Worm (Caenorhabditis elegans) whole organism, young adult: ENCODE data around the gene F26D2.10.

ENCODE experiments used
- B0336.3 ChIP-seq: fragments of 200-800 bp; sonication (Bioruptor generic); IDR thresholded peaks from 2 replicates; pipeline ENCODE4 v1.3.6; 2022; ENCODE audit warnings: missing genetic modification characterization, missing compliant biosample characterization
- C06A6.2 ChIP-seq: fragments of 200-800 bp; sonication (Bioruptor generic); conservative IDR thresholded peaks from 2 replicates; pipeline ENCODE4 v1.3.6; 2022; ENCODE audit warnings: missing genetic modification characterization, missing compliant biosample characterization
- F23B12.7 ChIP-seq: sonication (generic microtip); optimal IDR thresholded peaks from 2 replicates; lab custom pipeline; 2017; ENCODE audit warnings: missing genetic modification characterization, mild to moderate bottlenecking, missing compliant biosample characterization, antibody characterized with exemption, moderate library complexity; ENCODE audit not compliant: insufficient read depth
- F37B4.10 ChIP-seq: fragments of 200-800 bp; sonication (Bioruptor generic); IDR thresholded peaks from 2 replicates; pipeline ENCODE4 v1.3.6; 2022; ENCODE audit warnings: missing genetic modification characterization, missing compliant biosample characterization
- F49E8.2 ChIP-seq: sonication (generic microtip); optimal IDR thresholded peaks from 3 replicates; lab custom pipeline; 2017; ENCODE audit warnings: missing genetic modification characterization, mild to moderate bottlenecking, missing compliant biosample characterization, antibody characterized with exemption, moderate library complexity; ENCODE audit not compliant: insufficient read depth
- F52B5.7 ChIP-seq: sonication (generic microtip); optimal IDR thresholded peaks from 2 replicates; lab custom pipeline; 2016; ENCODE audit warnings: mild to moderate bottlenecking, missing genetic modification characterization, missing compliant biosample characterization
- T26A5.8 ChIP-seq: sonication (generic microtip); optimal IDR thresholded peaks from 2 replicates; lab custom pipeline; 2016; ENCODE audit warnings: missing genetic modification characterization, missing compliant biosample characterization
- Y53F4B.3 ChIP-seq: fragments of 200-800 bp; sonication (Bioruptor generic); IDR thresholded peaks from 2 replicates; pipeline ENCODE4 v1.3.6; 2022; ENCODE audit warnings: missing genetic modification reagents, missing genetic modification characterization, missing compliant biosample characterization
- aptf-3 ChIP-seq: fragments of 200-800 bp; sonication (Bioruptor generic); IDR thresholded peaks from 2 replicates; pipeline ENCODE4 v1.3.6; 2022; ENCODE audit warnings: missing genetic modification characterization, missing compliant biosample characterization
- atf-7 ChIP-seq: sonication (generic microtip); optimal IDR thresholded peaks from 2 replicates; lab custom pipeline; 2017; ENCODE audit warnings: mild to moderate bottlenecking, missing genetic modification characterization, missing compliant biosample characterization
- athp-1 ChIP-seq: sonication (generic microtip); optimal IDR thresholded peaks from 2 replicates; lab custom pipeline; 2017; ENCODE audit warnings: mild to moderate bottlenecking, missing genetic modification characterization, missing compliant biosample characterization
- attf-5 ChIP-seq: fragments of 200-800 bp; sonication (Bioruptor generic); optimal IDR thresholded peaks from 2 replicates; lab custom pipeline; 2018; ENCODE audit warnings: mild to moderate bottlenecking, missing genetic modification characterization, missing compliant biosample characterization
- attf-6 ChIP-seq: fragments of 200-800 bp; sonication (Bioruptor generic); IDR thresholded peaks from 2 replicates; pipeline ENCODE4 v1.3.6; 2022; ENCODE audit warnings: missing genetic modification reagents, missing genetic modification characterization, missing compliant biosample characterization
- cebp-1 ChIP-seq, 2 experiments: fragments of 200-800 bp in 1 of 2; sonication (Bioruptor generic) in 1 of 2; sonication (generic microtip) in 1 of 2; IDR thresholded peaks in 1 of 2; optimal IDR thresholded peaks in 1 of 2; 2 replicates each; pipeline versions ENCODE4 v1.3.6 to Lab custom; 2017 to 2022; ENCODE audit warnings: missing compliant biosample characterization in 2 of 2, missing genetic modification characterization in 2 of 2, mild to moderate bottlenecking in 1 of 2, missing genetic modification reagents in 1 of 2, moderate library complexity in 1 of 2
- cebp-2 ChIP-seq: fragments of 200-800 bp; sonication (Bioruptor generic); IDR thresholded peaks from 2 replicates; pipeline ENCODE4 v1.3.6; 2022; ENCODE audit warnings: missing genetic modification characterization, missing compliant biosample characterization
- ceh-79 ChIP-seq: sonication (generic microtip); optimal IDR thresholded peaks from 2 replicates; lab custom pipeline; 2017; ENCODE audit warnings: mild to moderate bottlenecking, missing genetic modification characterization, missing compliant biosample characterization
- chd-7 ChIP-seq: sonication (generic microtip); optimal IDR thresholded peaks from 2 replicates; lab custom pipeline; 2016; ENCODE audit warnings: mild to moderate bottlenecking, missing genetic modification characterization, moderate library complexity, missing compliant biosample characterization
- die-1 ChIP-seq: sonication (generic microtip); optimal IDR thresholded peaks from 2 replicates; lab custom pipeline; 2016; ENCODE audit warnings: missing genotype, mild to moderate bottlenecking, missing genetic modification characterization, missing compliant biosample characterization
- egl-18 ChIP-seq: fragments of 200-800 bp; sonication (Bioruptor generic); IDR thresholded peaks from 2 replicates; pipeline ENCODE4 v1.3.6; 2022; ENCODE audit warnings: missing genetic modification reagents, missing genetic modification characterization, missing compliant biosample characterization
- egrh-3 ChIP-seq: fragments of 200-800 bp; sonication (Bioruptor generic); IDR thresholded peaks from 2 replicates; pipeline ENCODE4 v1.3.6; 2022; ENCODE audit warnings: missing genetic modification reagents, missing genetic modification characterization, missing compliant biosample characterization
- ets-4 ChIP-seq: fragments of 200-800 bp; sonication (Bioruptor generic); optimal IDR thresholded peaks from 2 replicates; lab custom pipeline; 2018; ENCODE audit warnings: mild to moderate bottlenecking, missing genetic modification characterization, missing compliant biosample characterization
- fkh-3 ChIP-seq: sonication (generic microtip); optimal IDR thresholded peaks from 2 replicates; lab custom pipeline; 2016; ENCODE audit warnings: mild to moderate bottlenecking, missing genetic modification characterization, missing compliant biosample characterization
- hlh-12 ChIP-seq: sonication (generic microtip); optimal IDR thresholded peaks from 2 replicates; lab custom pipeline; 2016; ENCODE audit warnings: missing genetic modification characterization, missing compliant biosample characterization
- lin-40 ChIP-seq: sonication (generic microtip); optimal IDR thresholded peaks from 2 replicates; lab custom pipeline; 2016; ENCODE audit warnings: missing genetic modification characterization, mild to moderate bottlenecking, missing compliant biosample characterization, missing genotype, missing genetic modification reagents
- lsl-1 ChIP-seq: fragments of 200-800 bp; sonication (Bioruptor generic); optimal IDR thresholded peaks from 2 replicates; lab custom pipeline; 2018; ENCODE audit warnings: mild to moderate bottlenecking, missing genetic modification characterization, moderate library complexity, missing compliant biosample characterization
- madf-10 ChIP-seq: sonication (generic microtip); optimal IDR thresholded peaks from 2 replicates; lab custom pipeline; 2016; ENCODE audit warnings: mild to moderate bottlenecking, missing genetic modification characterization, missing compliant biosample characterization
- mcd-1 ChIP-seq: fragments of 200-800 bp; sonication (Bioruptor generic); IDR thresholded peaks from 2 replicates; pipeline ENCODE4 v1.3.6; 2022; ENCODE audit warnings: missing genetic modification reagents, missing genetic modification characterization, missing compliant biosample characterization
- nfya-2 ChIP-seq: fragments of 200-800 bp; sonication (Bioruptor generic); IDR thresholded peaks from 2 replicates; pipeline ENCODE4 v1.3.6; 2022; ENCODE audit warnings: missing genetic modification reagents, missing genetic modification characterization, missing compliant biosample characterization
- nfyb-1 ChIP-seq: fragments of 200-800 bp; sonication (Bioruptor generic); IDR thresholded peaks from 2 replicates; pipeline ENCODE4 v1.3.6; 2022; ENCODE audit warnings: missing genetic modification reagents, missing genetic modification characterization, missing compliant biosample characterization
- nhr-80 ChIP-seq: sonication (generic microtip); optimal IDR thresholded peaks from 2 replicates; lab custom pipeline; 2016; ENCODE audit warnings: missing genetic modification characterization, missing compliant biosample characterization
- repo-1 ChIP-seq: sonication (generic microtip); optimal IDR thresholded peaks from 2 replicates; lab custom pipeline; 2017; ENCODE audit warnings: mild to moderate bottlenecking, missing genetic modification characterization, missing compliant biosample characterization
- sea-2 ChIP-seq: fragments of 200-800 bp; sonication (Bioruptor generic); IDR thresholded peaks from 2 replicates; pipeline ENCODE4 v1.3.6; 2022; ENCODE audit warnings: missing genetic modification characterization, missing compliant biosample characterization
- snpc-1.1 ChIP-seq: sonication (generic microtip); optimal IDR thresholded peaks from 2 replicates; lab custom pipeline; 2017; ENCODE audit warnings: missing genetic modification characterization, mild to moderate bottlenecking, missing compliant biosample characterization, antibody characterized with exemption, moderate library complexity, missing genotype, missing genetic modification reagents; ENCODE audit not compliant: insufficient read depth
- snpc-3.4 ChIP-seq: sonication (generic microtip); optimal IDR thresholded peaks from 2 replicates; lab custom pipeline; 2017; ENCODE audit warnings: missing genetic modification characterization, mild to moderate bottlenecking, missing compliant biosample characterization, antibody characterized with exemption, moderate library complexity, missing genotype, missing genetic modification reagents
- snpc-4 ChIP-seq, 5 experiments: fragments of 150-350 bp in 1 of 5; sonication (generic microtip) in 4 of 5; optimal IDR thresholded peaks; 2 replicates each; lab custom pipeline; 2014 to 2018; ENCODE audit warnings: missing genetic modification characterization in 5 of 5, missing biosample characterization in 3 of 5, antibody characterized with exemption in 2 of 5, mild to moderate bottlenecking in 2 of 5, missing compliant biosample characterization in 2 of 5, missing genotype in 2 of 5, moderate library complexity in 2 of 5, missing genetic modification reagents in 1 of 5
- tbp1 ChIP-seq: fragments of 200-800 bp; sonication (Bioruptor generic); optimal IDR thresholded peaks from 2 replicates; lab custom pipeline; 2018; ENCODE audit warnings: mild to moderate bottlenecking, missing genetic modification characterization, missing compliant biosample characterization
- tbx-9 ChIP-seq: sonication (generic microtip); optimal IDR thresholded peaks from 2 replicates; lab custom pipeline; 2016; ENCODE audit warnings: borderline replicate concordance, missing genetic modification characterization, inconsistent platforms, missing compliant biosample characterization
- xnd-1 ChIP-seq: sonication (generic microtip); optimal IDR thresholded peaks from 2 replicates; lab custom pipeline; 2016; ENCODE audit warnings: missing genotype, missing genetic modification reagents, missing genetic modification characterization, missing compliant biosample characterization
- zfh-2 ChIP-seq: fragments of 200-800 bp; sonication (Bioruptor generic); conservative IDR thresholded peaks from 2 replicates; pipeline ENCODE4 v1.3.6; 2022; ENCODE audit warnings: missing genetic modification reagents, missing genetic modification characterization, missing compliant biosample characterization
- ztf-18 ChIP-seq: sonication (generic microtip); optimal IDR thresholded peaks from 2 replicates; lab custom pipeline; 2016; ENCODE audit warnings: missing genotype, mild to moderate bottlenecking, missing genetic modification characterization, missing compliant biosample characterization
- ztf-26 ChIP-seq: sonication (generic microtip); optimal IDR thresholded peaks from 2 replicates; lab custom pipeline; 2017; ENCODE audit warnings: missing genetic modification characterization, missing compliant biosample characterization
- ztf-3 ChIP-seq: fragments of 200-800 bp; sonication (Bioruptor generic); optimal IDR thresholded peaks from 2 replicates; lab custom pipeline; 2018; ENCODE audit warnings: mild to moderate bottlenecking, missing genetic modification characterization, missing compliant biosample characterization

The F26D2.10 gene

DNA sequence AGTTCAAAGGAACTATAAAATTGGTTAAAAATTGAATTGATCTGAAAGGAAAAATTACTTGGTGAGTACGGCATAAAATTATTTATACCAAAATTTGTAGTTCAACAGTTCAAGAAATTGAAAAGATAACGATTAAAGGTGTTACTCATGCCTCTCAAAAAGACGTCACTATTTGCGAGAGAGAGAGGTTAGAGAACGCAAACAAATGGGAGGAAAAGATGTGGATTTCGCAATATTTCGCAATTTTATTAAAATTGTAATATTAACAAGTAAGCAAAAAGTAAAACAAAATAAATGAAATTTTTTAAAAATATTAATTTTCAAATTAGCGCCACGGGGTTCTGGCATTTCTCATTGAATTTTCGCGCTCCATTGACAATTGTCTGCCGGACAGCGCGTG is 34.3 kb downstream of the F26D2.10 start, which contains the start of gene F13A7.11:
Gene F13A7.11, minus strand, starts transcription at position 174 of the 400 bp plus-strand sequence.
- no peak for TF ChIP-seq snpc-4 (GFP tag; optimal IDR thresholded peaks at IDR 0.05; lab: Kevin White, UChicago)
- TF ChIP-seq snpc-4 (tag; optimal IDR thresholded peaks at IDR 0.05; lab: Kevin White, UChicago), result peak in 2 of 4 experiments; percentile 2 to 4
- TF ChIP-seq egrh-3 (GFP tag; lab: Robert Waterston, UW), result no peak
- TF ChIP-seq sea-2, result no peak
- TF ChIP-seq zfh-2 (GFP tag; lab: Robert Waterston, UW), result no peak
- TF ChIP-seq athp-1, result no peak
- TF ChIP-seq snpc-1.1 (tag; lab: Kevin White, UChicago), result no peak
- no peak for TF ChIP-seq xnd-1 (tag; lab: Kevin White, UChicago)
- no peak for TF ChIP-seq ztf-26 (tag; lab: Kevin White, UChicago)
- no peak for TF ChIP-seq egl-18 (GFP tag; lab: Robert Waterston, UW)
- TF ChIP-seq lsl-1 (GFP tag; lab: Kevin White, UChicago), result no peak
- TF ChIP-seq tbp1 (GFP tag; lab: Kevin White, UChicago), result no peak
- TF ChIP-seq B0336.3 (GFP tag; lab: Robert Waterston, UW), result no peak
- no peak for TF ChIP-seq F37B4.10 (GFP tag; lab: Robert Waterston, UW)
- no peak for TF ChIP-seq tbx-9 (tag; lab: Kevin White, UChicago)
- no peak for TF ChIP-seq ets-4 (GFP tag; lab: Kevin White, UChicago)
- TF ChIP-seq F49E8.2, result no peak
- TF ChIP-seq nfya-2 (GFP tag; lab: Robert Waterston, UW), result no peak
- TF ChIP-seq snpc-3.4 (tag; lab: Kevin White, UChicago), result no peak
- TF ChIP-seq cebp-2 (GFP tag; lab: Robert Waterston, UW), result 0 out of 2 replicates have a peak, but pooled peaks have one; percentile 52
- TF ChIP-seq F23B12.7, result no peak
- TF ChIP-seq F52B5.7 (tag; lab: Kevin White, UChicago), result no peak
- TF ChIP-seq T26A5.8 (tag; lab: Kevin White, UChicago), result no peak
- TF ChIP-seq attf-5 (GFP tag; lab: Kevin White, UChicago), result peak; percentile 15
- TF ChIP-seq chd-7, result no peak
- TF ChIP-seq die-1, result no peak
- no peak for TF ChIP-seq atf-7
- peak; percentile 41 for TF ChIP-seq nhr-80 (tag; lab: Kevin White, UChicago)
- no peak for TF ChIP-seq lin-40 (tag; lab: Kevin White, UChicago)
- no peak for TF ChIP-seq fkh-3 (tag; lab: Kevin White, UChicago)
- no peak for TF ChIP-seq ztf-3 (GFP tag; lab: Kevin White, UChicago)
- no peak for TF ChIP-seq Y53F4B.3 (GFP tag; lab: Robert Waterston, UW)
- no peak for TF ChIP-seq ceh-79 (tag; lab: Kevin White, UChicago)
- TF ChIP-seq madf-10 (tag; lab: Kevin White, UChicago), result no peak
- TF ChIP-seq aptf-3 (GFP tag; lab: Robert Waterston, UW), result no peak
- no peak for TF ChIP-seq hlh-12 (tag; lab: Kevin White, UChicago)
- TF ChIP-seq repo-1 (tag; lab: Kevin White, UChicago), result no peak
- TF ChIP-seq C06A6.2 (GFP tag; lab: Robert Waterston, UW), result no peak
- TF ChIP-seq attf-6 (GFP tag; lab: Robert Waterston, UW), result no peak
- peak; percentile 99 for TF ChIP-seq cebp-1 (GFP tag; IDR thresholded peaks at IDR 0.05; lab: Robert Waterston, UW)
- TF ChIP-seq cebp-1 (tag; optimal IDR thresholded peaks at IDR 0.05; lab: Kevin White, UChicago), result peak; percentile 99
- 0 out of 2 replicates have a peak, but pooled peaks have one; percentile 13 for TF ChIP-seq mcd-1
- TF ChIP-seq ztf-18 (tag; lab: Kevin White, UChicago), result no peak
- no peak for TF ChIP-seq nfyb-1 (GFP tag; lab: Robert Waterston, UW)
